Fruit fly (Drosophila melanogaster) whole organism, embryonic: ENCODE results near the gene pHCl-1.
A peak's percentile ranks its signal among the peaks of the same experiment; 100 is the strongest.

Experiments
- Adf1 ChIP-seq: fragments of 200-800 bp; sonication (Bioruptor generic); IDR thresholded peaks from 2 replicates; pipeline ENCODE4 v1.3.6; 2022; ENCODE audit warnings: missing biosample characterization, missing genetic modification characterization
- Asciz ChIP-seq: fragments of 200-800 bp; sonication (Bioruptor generic); optimal IDR thresholded peaks from 2 replicates; lab custom pipeline; 2017; ENCODE audit warnings: missing biosample characterization, mild to moderate bottlenecking, missing genetic modification characterization, missing genetic modification reagents
- CG10274 ChIP-seq: fragments of 200-800 bp; sonication (Bioruptor generic); optimal IDR thresholded peaks from 3 replicates; lab custom pipeline; 2017; ENCODE audit warnings: missing biosample characterization, mild to moderate bottlenecking, missing genetic modification characterization
- CG10654 ChIP-seq: fragments of 200-800 bp; sonication (Bioruptor generic); optimal IDR thresholded peaks from 2 replicates; lab custom pipeline; 2016; ENCODE audit warnings: missing biosample characterization, missing genetic modification characterization
- CG11456 ChIP-seq: fragments of 200-800 bp; sonication (Bioruptor generic); IDR thresholded peaks from 3 replicates; pipeline ENCODE4 v1.3.6; 2022; ENCODE audit warnings: missing biosample characterization, missing genetic modification characterization
- CG12659 ChIP-seq: fragments of 200-800 bp; sonication (Bioruptor generic); optimal IDR thresholded peaks from 3 replicates; lab custom pipeline; 2017; ENCODE audit warnings: mild to moderate bottlenecking, missing biosample characterization, missing genetic modification reagents, missing genetic modification characterization
- CG13296 ChIP-seq: fragments of 200-800 bp; sonication (Bioruptor generic); optimal IDR thresholded peaks from 3 replicates; lab custom pipeline; 2018; ENCODE audit warnings: missing biosample characterization, mild to moderate bottlenecking, missing genetic modification characterization
- CG13624 ChIP-seq: fragments of 200-800 bp; sonication (Bioruptor generic); optimal IDR thresholded peaks from 2 replicates; lab custom pipeline; 2016; ENCODE audit warnings: missing biosample characterization, missing genetic modification characterization
- CG13894 ChIP-seq: fragments of 200-800 bp; sonication (Bioruptor generic); optimal IDR thresholded peaks from 3 replicates; lab custom pipeline; 2018; ENCODE audit warnings: missing biosample characterization, mild to moderate bottlenecking, missing genetic modification characterization, moderate library complexity
- CG14441 ChIP-seq: fragments of 200-800 bp; sonication (Bioruptor generic); IDR thresholded peaks from 2 replicates; pipeline ENCODE4 v1.3.6; 2022; ENCODE audit warnings: missing biosample characterization, missing genetic modification characterization
- CG15269 ChIP-seq: fragments of 200-800 bp; sonication (Bioruptor generic); optimal IDR thresholded peaks from 2 replicates; lab custom pipeline; 2018; ENCODE audit warnings: missing biosample characterization, mild to moderate bottlenecking, missing genetic modification characterization, moderate library complexity
- CG1647 ChIP-seq: fragments of 200-800 bp; sonication (Bioruptor generic); optimal IDR thresholded peaks from 3 replicates; lab custom pipeline; 2016; ENCODE audit warnings: missing biosample characterization, missing genetic modification characterization
- CG17359 ChIP-seq: fragments of 200-800 bp; sonication (Bioruptor generic); optimal IDR thresholded peaks from 3 replicates; lab custom pipeline; 2018; ENCODE audit warnings: missing biosample characterization, mild to moderate bottlenecking, missing genetic modification characterization, moderate library complexity
- CG17912 ChIP-seq: fragments of 200-800 bp; sonication (Bioruptor generic); optimal IDR thresholded peaks from 2 replicates; lab custom pipeline; 2018; ENCODE audit warnings: missing biosample characterization, mild to moderate bottlenecking, missing genetic modification characterization
- CG2678 ChIP-seq: fragments of 200-800 bp; sonication (Bioruptor generic); optimal IDR thresholded peaks from 3 replicates; lab custom pipeline; 2019; ENCODE audit warnings: missing biosample characterization, mild to moderate bottlenecking, missing genetic modification characterization, moderate library complexity
- CG33213 ChIP-seq: fragments of 200-800 bp; sonication (Bioruptor generic); optimal IDR thresholded peaks from 3 replicates; lab custom pipeline; 2016; ENCODE audit warnings: missing biosample characterization, missing genetic modification characterization
- CG4328 ChIP-seq: fragments of 200-800 bp; sonication (Bioruptor generic); optimal IDR thresholded peaks from 3 replicates; lab custom pipeline; 2017; ENCODE audit warnings: missing biosample characterization, missing genetic modification reagents, missing genetic modification characterization
- CG4360 ChIP-seq: fragments of 200-800 bp; sonication (Bioruptor generic); IDR thresholded peaks from 2 replicates; pipeline ENCODE4 v1.3.6; 2022; ENCODE audit warnings: missing biosample characterization, missing genetic modification characterization
- CG5245 ChIP-seq: fragments of 200-800 bp; sonication (Bioruptor generic); optimal IDR thresholded peaks from 3 replicates; lab custom pipeline; 2016; ENCODE audit warnings: missing biosample characterization, missing genetic modification characterization
- CG6765 ChIP-seq: fragments of 200-800 bp; sonication (Bioruptor generic); optimal IDR thresholded peaks from 3 replicates; lab custom pipeline; 2017; ENCODE audit warnings: missing biosample characterization, mild to moderate bottlenecking, missing genetic modification characterization
- CG6854 ChIP-seq: fragments of 200-800 bp; sonication (Bioruptor generic); optimal IDR thresholded peaks from 3 replicates; lab custom pipeline; 2017; ENCODE audit warnings: missing biosample characterization, mild to moderate bottlenecking, missing genetic modification characterization
- CG7839 ChIP-seq: fragments of 200-800 bp; sonication (Bioruptor generic); optimal IDR thresholded peaks from 3 replicates; lab custom pipeline; 2018; ENCODE audit warnings: missing biosample characterization, mild to moderate bottlenecking, missing genetic modification characterization, moderate library complexity
- Fer3 ChIP-seq: fragments of 200-800 bp; sonication (Bioruptor generic); optimal IDR thresholded peaks from 2 replicates; lab custom pipeline; 2018; ENCODE audit warnings: missing biosample characterization, mild to moderate bottlenecking, missing genetic modification characterization, moderate library complexity
- H15 ChIP-seq: fragments of 200-800 bp; sonication (Bioruptor generic); IDR thresholded peaks from 3 replicates; pipeline ENCODE4 v1.3.6; 2022; ENCODE audit warnings: missing biosample characterization, missing genetic modification characterization
- HHEX ChIP-seq: fragments of 200-800 bp; sonication (Bioruptor generic); optimal IDR thresholded peaks from 3 replicates; lab custom pipeline; 2017; ENCODE audit warnings: missing biosample characterization, mild to moderate bottlenecking, missing genetic modification characterization, missing genetic modification reagents
- HLHmδ ChIP-seq: fragments of 200-800 bp; sonication (Bioruptor generic); optimal IDR thresholded peaks from 2 replicates; lab custom pipeline; 2018; ENCODE audit warnings: missing biosample characterization, mild to moderate bottlenecking, missing genetic modification characterization, moderate library complexity
- Hmr ChIP-seq: fragments of 200-800 bp; sonication (Bioruptor generic); optimal IDR thresholded peaks from 3 replicates; lab custom pipeline; 2017; ENCODE audit warnings: mild to moderate bottlenecking, missing biosample characterization, missing genetic modification reagents, missing genetic modification characterization
- Jarid2 ChIP-seq: fragments of 200-800 bp; sonication (Bioruptor generic); optimal IDR thresholded peaks from 3 replicates; lab custom pipeline; 2017; ENCODE audit warnings: mild to moderate bottlenecking, missing biosample characterization, missing genetic modification reagents, missing genetic modification characterization
- Sox100B ChIP-seq: fragments of 200-800 bp; sonication (Bioruptor generic); optimal IDR thresholded peaks from 3 replicates; lab custom pipeline; 2018; ENCODE audit warnings: missing biosample characterization, mild to moderate bottlenecking, missing genetic modification characterization
- Sox102F ChIP-seq: fragments of 200-800 bp; sonication (Bioruptor generic); optimal IDR thresholded peaks from 2 replicates; lab custom pipeline; 2018; ENCODE audit warnings: missing biosample characterization, mild to moderate bottlenecking, missing genetic modification characterization, moderate library complexity
- Ssrp ChIP-seq: fragments of 200-800 bp; sonication (Bioruptor generic); optimal IDR thresholded peaks from 2 replicates; lab custom pipeline; 2018; ENCODE audit warnings: missing biosample characterization, mild to moderate bottlenecking, missing genetic modification characterization, moderate library complexity
- Xbp1 ChIP-seq: fragments of 200-800 bp; sonication (Bioruptor generic); optimal IDR thresholded peaks from 3 replicates; lab custom pipeline; 2016; ENCODE audit warnings: missing biosample characterization, mild to moderate bottlenecking, missing genetic modification characterization
- caup ChIP-seq: fragments of 200-800 bp; sonication (Bioruptor generic); optimal IDR thresholded peaks from 3 replicates; lab custom pipeline; 2017; ENCODE audit warnings: missing biosample characterization, mild to moderate bottlenecking, missing genetic modification characterization, moderate library complexity; ENCODE audit not compliant: severe bottlenecking
- cwo ChIP-seq: fragments of 200-800 bp; sonication (Bioruptor generic); optimal IDR thresholded peaks from 3 replicates; lab custom pipeline; 2017; ENCODE audit warnings: missing biosample characterization, missing genetic modification characterization, mild to moderate bottlenecking, moderate library complexity, missing genetic modification reagents
- dati ChIP-seq: fragments of 200-800 bp; sonication (Bioruptor generic); IDR thresholded peaks from 2 replicates; pipeline ENCODE4 v1.3.6; 2022; ENCODE audit warnings: missing biosample characterization, missing genetic modification characterization
- en ChIP-seq: fragments of 200-800 bp; sonication (Bioruptor generic); optimal IDR thresholded peaks from 2 replicates; lab custom pipeline; 2016; ENCODE audit warnings: missing biosample characterization, missing genetic modification characterization
- ewg ChIP-seq: fragments of 200-800 bp; sonication (Bioruptor generic); optimal IDR thresholded peaks from 3 replicates; lab custom pipeline; 2017; ENCODE audit warnings: mild to moderate bottlenecking, missing biosample characterization, missing genetic modification reagents, missing genetic modification characterization
- fd96Cb ChIP-seq: fragments of 200-800 bp; sonication (Bioruptor generic); optimal IDR thresholded peaks from 2 replicates; lab custom pipeline; 2018; ENCODE audit warnings: missing biosample characterization, mild to moderate bottlenecking, missing genetic modification characterization, moderate library complexity
- kay ChIP-seq: fragments of 200-800 bp; sonication (Bioruptor generic); optimal IDR thresholded peaks from 2 replicates; lab custom pipeline; 2016; ENCODE audit warnings: missing biosample characterization, missing genetic modification characterization
- ken ChIP-seq: fragments of 200-800 bp; sonication (Bioruptor generic); IDR thresholded peaks from 3 replicates; pipeline ENCODE4 v1.3.6; 2022; ENCODE audit warnings: missing biosample characterization, missing genetic modification characterization
- org-1 ChIP-seq: fragments of 200-800 bp; sonication (Bioruptor generic); optimal IDR thresholded peaks from 2 replicates; lab custom pipeline; 2017; ENCODE audit warnings: missing biosample characterization, missing genetic modification characterization
- pan ChIP-seq, 4 experiments: fragments of >200 bp in 3 of 4; fragments of 200-800 bp in 1 of 4; sonication (Bioruptor generic) in 1 of 4; optimal IDR thresholded peaks in 3 of 4; IDR thresholded peaks in 1 of 4; 2 replicates each; pipeline versions ENCODE4 v1.3.6 to Lab custom; 2017 to 2022; ENCODE audit warnings: missing biosample characterization in 2 of 4, missing genetic modification characterization in 2 of 4, mixed read lengths in 1 of 4
- phol ChIP-seq: fragments of 200-800 bp; sonication (Bioruptor generic); optimal IDR thresholded peaks from 3 replicates; lab custom pipeline; 2018; ENCODE audit warnings: missing biosample characterization, mild to moderate bottlenecking, missing genetic modification characterization, moderate library complexity
- row ChIP-seq: fragments of 200-800 bp; sonication (Bioruptor generic); IDR thresholded peaks from 3 replicates; pipeline ENCODE4 v1.3.6; 2022; ENCODE audit warnings: missing biosample characterization, missing genetic modification characterization
- sens ChIP-seq: fragments of 200-800 bp; sonication (Bioruptor generic); peaks from one replicate; lab custom pipeline; 2016; ENCODE audit warnings: missing biosample characterization, missing genetic modification characterization
- tgo ChIP-seq: fragments of 200-800 bp; sonication (Bioruptor generic); IDR thresholded peaks from 3 replicates; pipeline ENCODE4 v1.3.6; 2022; ENCODE audit warnings: missing biosample characterization, missing genetic modification characterization
- tin ChIP-seq: fragments of 200-800 bp; sonication (Bioruptor generic); optimal IDR thresholded peaks from 3 replicates; lab custom pipeline; 2016; ENCODE audit warnings: missing biosample characterization, missing genetic modification characterization
- tll ChIP-seq, 2 experiments: fragments of 200-800 bp in 1 of 2; fragments of >200 bp in 1 of 2; sonication (Bioruptor generic) in 1 of 2; optimal IDR thresholded peaks; 2 replicates each; lab custom pipeline; 2017 to 2019; ENCODE audit warnings: missing biosample characterization in 2 of 2, missing genetic modification characterization in 2 of 2, mild to moderate bottlenecking in 1 of 2, moderate library complexity in 1 of 2

Gene pHCl-1

dm6 chr3L:15921043-15921621 is 22.3 kb upstream of the pHCl-1 start (continued):
- TF ChIP-seq caup (GFP tag; lab: Kevin White, UChicago) (peak; percentile 64), CG17359 (tag; lab: Kevin White, UChicago) (peak; percentile 47), CG11456 (GFP tag; lab: Robert Waterston, UW) (no peak), CG13894 (peak; percentile 33), CG5245 (no peak), HHEX (GFP tag; lab: Kevin White, UChicago) (peak; percentile 57), pan (optimal IDR thresholded peaks at IDR 0.05; lab: Kevin White, UChicago) (no peak), pan (GFP tag; optimal IDR thresholded peaks at IDR 0.05 in 1 of 2, IDR thresholded peaks at IDR 0.05 in 1 of 2) (peak in 1 of 2 experiments; percentile 21), CG17912 (no peak), tgo (peak; percentile 33; the same call in 2 of the 3 replicates), HLHmδ (GFP tag; lab: Kevin White, UChicago) (no peak), CG13624 (peak; percentile 15), CG6854 (peak; percentile 63), CG12659 (peak; percentile 63), ken (GFP tag; lab: Robert Waterston, UW) (no peak), kay (GFP tag; lab: Kevin White, UChicago) (no peak), org-1 (GFP tag; lab: Kevin White, UChicago) (peak; percentile 50), CG15269 (tag; lab: Kevin White, UChicago) (peak; percentile 66), CG7839 (tag; lab: Kevin White, UChicago) (peak; percentile 67), sens (GFP tag; lab: Kevin White, UChicago) (peak; percentile 87), cwo (peak; percentile 61), Asciz (peak; percentile 31), Jarid2 (GFP tag; lab: Kevin White, UChicago) (peak; percentile 0), CG2678 (peak; percentile 81), Sox100B (peak; percentile 59), CG4360 (GFP tag; lab: Robert Waterston, UW) (no peak), ewg (GFP tag; lab: Kevin White, UChicago) (peak; percentile 81), Fer3 (tag; lab: Kevin White, UChicago) (peak; percentile 55), Ssrp (tag; lab: Kevin White, UChicago) (peak; percentile 30), Hmr (GFP tag; lab: Kevin White, UChicago) (peak; percentile 74), CG4328 (peak; percentile 51), dati (GFP tag; lab: Robert Waterston, UW) (no peak), CG6765 (peak; percentile 13), tin (peak; percentile 8), phol (tag; lab: Kevin White, UChicago) (peak; percentile 29), fd96Cb (peak; percentile 35), CG1647 (GFP tag; lab: Kevin White, UChicago) (no peak), tll (GFP tag; optimal IDR thresholded peaks at IDR 0.05; lab: Kevin White, UChicago) (no peak), CG33213 (GFP tag; lab: Kevin White, UChicago) (no peak), Adf1 (GFP tag; lab: Robert Waterston, UW) (no peak), row (GFP tag; lab: Robert Waterston, UW) (peak; percentile 77), CG10654 (GFP tag; lab: Kevin White, UChicago) (no peak), Xbp1 (peak; percentile 25), Sox102F (GFP tag; lab: Kevin White, UChicago) (peak; percentile 39), CG10274 (GFP tag; lab: Kevin White, UChicago) (peak; percentile 2), CG14441 (GFP tag; lab: Robert Waterston, UW) (0 out of 2 replicates have a peak, but pooled peaks have one; percentile 35), CG13296 (GFP tag; lab: Kevin White, UChicago) (peak; percentile 63), H15 (GFP tag; lab: Robert Waterston, UW) (no peak), en (GFP tag; lab: Kevin White, UChicago) (no peak)
